Worm (Caenorhabditis elegans): ENCODE results near the gene mkk-4.

The mkk-4 gene

DNA sequence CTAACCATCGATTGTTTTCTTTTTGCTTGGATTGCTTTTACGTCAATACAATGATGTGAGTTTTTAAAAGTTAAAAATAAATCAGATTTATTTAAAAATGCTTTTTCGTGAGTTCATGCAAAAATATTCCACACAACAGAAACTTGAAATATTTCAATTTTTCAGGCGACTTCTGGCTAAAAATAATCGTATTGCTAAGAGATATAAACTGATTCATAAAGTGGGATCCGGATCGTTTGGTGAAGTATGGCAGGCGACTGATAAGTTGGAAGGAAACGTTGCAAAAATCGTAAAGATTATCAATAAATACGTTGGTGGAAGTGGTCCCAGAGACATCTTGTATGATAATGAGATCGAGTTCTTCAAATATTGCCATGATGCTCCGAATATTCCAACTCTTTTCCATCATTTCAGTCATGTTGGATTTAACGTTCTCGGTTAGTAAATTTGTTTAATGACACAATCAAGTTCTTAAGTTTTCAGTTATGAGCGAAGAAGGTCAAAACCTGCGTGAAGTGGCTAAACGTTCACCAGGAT is 32.9 kb downstream of the mkk-4 start, which contains the start of gene ZC373.3:
TSS of gene ZC373.3 (plus strand) at position 51 of the 537 bp plus-strand sequence.
- no peak for TF ChIP-seq ceh-13 (GFP tag; optimal IDR thresholded peaks at IDR 0.05)

DNA sequence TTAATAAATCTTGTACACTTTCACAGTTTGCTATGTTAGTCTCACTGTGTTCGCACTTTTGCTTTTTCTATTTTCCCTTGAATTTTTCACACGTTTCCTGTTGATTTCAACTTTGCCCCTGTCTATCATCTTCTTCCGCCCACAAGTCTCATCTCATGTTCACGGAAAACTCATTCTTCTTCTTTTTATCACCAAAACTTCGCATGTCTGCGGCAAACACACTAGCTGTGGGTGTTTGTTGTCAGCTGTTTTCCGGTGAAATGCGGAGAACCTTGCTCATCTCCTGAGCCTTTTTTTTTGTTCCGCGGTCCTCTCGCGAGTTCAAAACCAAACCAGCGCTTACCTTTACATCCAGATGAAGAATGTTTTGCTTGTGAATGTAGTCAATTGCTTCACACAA is 40.8 kb downstream of the mkk-4 start:
- TF ChIP-seq hmbx-1 (tag; optimal IDR thresholded peaks at IDR 0.05): no peak
- TF ChIP-seq ama-1 (optimal IDR thresholded peaks at IDR 0.05): no peak
- no peak for TF ChIP-seq ets-7 (tag; optimal IDR thresholded peaks at IDR 0.05)
- TF ChIP-seq tbx-37 (GFP tag; conservative IDR thresholded peaks at IDR 0.05): no peak
- TF ChIP-seq ceh-36 (tag; optimal IDR thresholded peaks at IDR 0.05): no peak
- TF ChIP-seq tra-4 (tag; optimal IDR thresholded peaks at IDR 0.05): no peak
- no peak for TF ChIP-seq pes-1 (GFP tag; IDR thresholded peaks at IDR 0.05)
- no peak for TF ChIP-seq B0310.2 (tag; optimal IDR thresholded peaks at IDR 0.05)
- no peak for TF ChIP-seq flt-1 (GFP tag; IDR thresholded peaks at IDR 0.05)
- no peak for TF ChIP-seq F13C5.2 (tag; optimal IDR thresholded peaks at IDR 0.05)
- TF ChIP-seq aly-1 (tag; optimal IDR thresholded peaks at IDR 0.05): no peak
- TF ChIP-seq tbx-11 (GFP tag; IDR thresholded peaks at IDR 0.05): no peak
- TF ChIP-seq scrt-1 (GFP tag; IDR thresholded peaks at IDR 0.05): no peak
- no peak for TF ChIP-seq hmg-4 (GFP tag; optimal IDR thresholded peaks at IDR 0.05)

DNA sequence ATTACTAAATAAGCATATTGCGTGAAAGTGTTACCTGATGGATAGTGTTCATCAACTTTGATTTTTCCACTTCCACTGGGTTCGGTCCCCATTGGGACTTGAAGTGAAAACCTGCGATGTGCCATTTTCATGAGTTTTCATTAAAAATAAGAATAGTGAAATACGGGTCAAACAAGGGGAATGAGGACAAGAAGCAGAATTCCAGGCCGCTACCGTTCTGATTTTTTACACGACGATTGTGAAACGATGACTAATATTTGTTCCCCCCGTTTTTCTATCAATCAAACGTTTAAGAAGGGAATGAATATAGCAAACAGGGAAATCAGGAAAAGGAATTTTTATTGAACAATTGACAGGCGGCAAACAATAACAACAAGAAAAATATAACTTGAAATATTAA is 42.0 kb downstream of the mkk-4 start, which contains the start of gene mlck-1:
TSS of gene mlck-1 (minus strand) at position 101 of the 400 bp plus-strand sequence.
- TF ChIP-seq ceh-36 (tag; optimal IDR thresholded peaks at IDR 0.05) (no peak), pes-1 (GFP tag; IDR thresholded peaks at IDR 0.05) (no peak), sea-1 (GFP tag; conservative IDR thresholded peaks at IDR 0.05) (no peak), hmbx-1 (tag; optimal IDR thresholded peaks at IDR 0.05) (no peak), tbx-11 (GFP tag; IDR thresholded peaks at IDR 0.05) (no peak), B0310.2 (tag; optimal IDR thresholded peaks at IDR 0.05) (no peak), ama-1 (optimal IDR thresholded peaks at IDR 0.05) (no peak), ceh-13 (GFP tag; optimal IDR thresholded peaks at IDR 0.05) (no peak), aly-1 (tag; optimal IDR thresholded peaks at IDR 0.05) (no peak), tbx-37 (GFP tag; conservative IDR thresholded peaks at IDR 0.05) (no peak), hmg-4 (GFP tag; optimal IDR thresholded peaks at IDR 0.05) (no peak), tra-4 (tag; optimal IDR thresholded peaks at IDR 0.05) (no peak), ets-7 (tag; optimal IDR thresholded peaks at IDR 0.05) (no peak), F13C5.2 (tag; optimal IDR thresholded peaks at IDR 0.05) (no peak), flt-1 (GFP tag; IDR thresholded peaks at IDR 0.05) (no peak), hnd-1 (tag; optimal IDR thresholded peaks at IDR 0.05) (no peak), scrt-1 (GFP tag; IDR thresholded peaks at IDR 0.05) (no peak)

DNA sequence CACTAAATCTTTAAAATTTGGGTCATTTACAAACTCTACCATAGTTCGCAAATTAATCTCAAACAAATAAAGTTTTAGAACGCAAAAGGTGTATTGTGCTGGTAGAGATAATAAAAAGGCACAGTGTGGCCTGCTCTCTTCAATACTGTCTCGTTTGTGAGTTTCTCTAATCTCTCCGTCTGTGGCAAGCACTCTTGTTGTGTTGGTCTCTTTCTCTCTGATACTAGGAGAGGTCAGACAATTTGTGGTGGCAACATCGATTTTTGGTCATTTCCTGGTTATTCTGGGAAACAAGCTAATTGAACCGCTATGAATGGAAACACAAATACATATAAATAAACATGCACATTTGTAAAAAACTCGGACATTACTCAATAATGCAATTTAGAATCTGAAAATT is 46.6 kb downstream of the mkk-4 start, which contains the start of gene ZC373.5:
TSS of gene ZC373.5 (minus strand) at position 159 of the 400 bp plus-strand sequence.
- no peak for TF ChIP-seq pes-1 (GFP tag; IDR thresholded peaks at IDR 0.05)
- TF ChIP-seq sea-1 (GFP tag; conservative IDR thresholded peaks at IDR 0.05): no peak
- TF ChIP-seq hmg-4 (GFP tag; optimal IDR thresholded peaks at IDR 0.05): peak; percentile 43
- TF ChIP-seq ama-1 (optimal IDR thresholded peaks at IDR 0.05): no peak
- TF ChIP-seq tbx-37 (GFP tag; conservative IDR thresholded peaks at IDR 0.05): no peak
- TF ChIP-seq F13C5.2 (tag; optimal IDR thresholded peaks at IDR 0.05): no peak
- TF ChIP-seq ceh-13 (GFP tag; optimal IDR thresholded peaks at IDR 0.05): no peak

DNA sequence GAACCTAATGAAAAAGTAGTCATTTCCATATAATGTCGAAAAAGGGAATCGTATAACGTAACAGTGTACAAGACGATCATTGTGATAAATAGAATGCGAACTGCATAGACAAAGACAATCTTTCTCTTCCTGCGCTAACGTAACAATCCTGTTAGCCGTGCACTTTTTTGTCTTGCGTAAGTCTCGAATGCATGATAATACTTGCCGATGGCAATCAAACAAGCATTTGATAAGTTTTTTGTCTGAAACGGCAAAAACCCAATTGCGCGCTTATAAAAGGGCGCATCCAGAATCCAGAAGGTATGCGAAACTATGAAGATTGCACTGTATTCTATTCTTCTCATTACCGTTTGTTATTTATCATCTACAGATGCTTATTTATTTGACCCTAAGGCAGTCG is 47.3 kb downstream of the mkk-4 start, which contains the start of gene dao-4:
TSS of gene dao-4 (plus strand) at position 301 of the 400 bp plus-strand sequence.
- TF ChIP-seq flt-1 (GFP tag; IDR thresholded peaks at IDR 0.05) (no peak), B0310.2 (tag; optimal IDR thresholded peaks at IDR 0.05) (no peak), hmbx-1 (tag; optimal IDR thresholded peaks at IDR 0.05) (no peak), sea-1 (GFP tag; conservative IDR thresholded peaks at IDR 0.05) (no peak), aly-1 (tag; optimal IDR thresholded peaks at IDR 0.05) (no peak), ets-7 (tag; optimal IDR thresholded peaks at IDR 0.05) (no peak), tra-4 (tag; optimal IDR thresholded peaks at IDR 0.05) (no peak), scrt-1 (GFP tag; IDR thresholded peaks at IDR 0.05) (no peak), ama-1 (optimal IDR thresholded peaks at IDR 0.05) (no peak), F13C5.2 (tag; optimal IDR thresholded peaks at IDR 0.05) (no peak), ceh-13 (GFP tag; optimal IDR thresholded peaks at IDR 0.05) (no peak), ceh-36 (tag; optimal IDR thresholded peaks at IDR 0.05) (no peak), hnd-1 (tag; optimal IDR thresholded peaks at IDR 0.05) (no peak), tbx-37 (GFP tag; conservative IDR thresholded peaks at IDR 0.05) (no peak), pes-1 (GFP tag; IDR thresholded peaks at IDR 0.05) (no peak)

DNA sequence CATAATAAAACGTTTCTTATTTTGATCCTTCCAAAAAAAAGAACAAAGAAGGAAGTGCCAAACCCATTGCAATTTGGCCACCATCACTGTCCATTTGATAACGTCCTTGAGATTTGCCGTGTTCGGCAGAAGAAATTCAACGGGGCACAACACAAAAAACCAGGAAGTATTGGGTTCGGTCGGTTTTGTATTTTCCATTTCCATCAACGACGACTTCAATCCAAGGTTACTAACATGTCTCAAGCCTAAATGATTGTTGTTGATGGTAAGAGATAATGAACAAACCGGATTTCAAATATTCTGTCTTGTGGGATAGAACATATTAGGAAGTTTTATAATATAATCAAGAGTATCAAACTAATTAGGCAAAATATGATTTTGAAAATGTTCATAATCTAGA is 48.7 kb downstream of the mkk-4 start:
- TF ChIP-seq hmg-4 (GFP tag; optimal IDR thresholded peaks at IDR 0.05): no peak
- no peak for TF ChIP-seq ceh-13 (GFP tag; optimal IDR thresholded peaks at IDR 0.05)
- no peak for TF ChIP-seq scrt-1 (GFP tag; IDR thresholded peaks at IDR 0.05)
- TF ChIP-seq hnd-1 (tag; optimal IDR thresholded peaks at IDR 0.05): no peak
- no peak for TF ChIP-seq ets-7 (tag; optimal IDR thresholded peaks at IDR 0.05)
- TF ChIP-seq tbx-11 (GFP tag; IDR thresholded peaks at IDR 0.05): no peak

DNA sequence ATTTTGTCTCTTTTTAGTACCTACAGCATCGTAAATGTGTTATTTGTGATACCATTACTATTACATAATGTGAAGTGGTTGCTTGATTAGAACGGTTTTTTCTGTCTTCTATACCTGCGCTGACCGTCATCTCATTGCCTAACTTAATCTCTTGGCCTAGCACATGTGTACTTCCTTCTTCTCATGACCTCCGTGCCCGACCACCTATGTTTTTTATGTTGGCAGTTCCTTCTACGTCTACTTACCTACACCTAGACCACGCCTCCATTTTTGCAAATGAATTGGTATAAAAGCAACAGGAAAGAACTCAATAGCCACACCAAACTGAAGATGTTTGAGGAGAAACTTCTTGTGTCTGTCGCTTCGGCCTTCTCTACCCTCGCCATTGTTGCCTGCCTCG is 49.6 kb downstream of the mkk-4 start, which contains the start of gene col-176:
TSS of gene col-176 (plus strand) at position 301 of the 400 bp plus-strand sequence.
- no peak for TF ChIP-seq sea-1 (GFP tag; conservative IDR thresholded peaks at IDR 0.05)
- TF ChIP-seq hmg-4 (GFP tag; optimal IDR thresholded peaks at IDR 0.05): no peak
- TF ChIP-seq scrt-1 (GFP tag; IDR thresholded peaks at IDR 0.05): no peak
- TF ChIP-seq ceh-13 (GFP tag; optimal IDR thresholded peaks at IDR 0.05): no peak
- TF ChIP-seq ceh-36 (tag; optimal IDR thresholded peaks at IDR 0.05): no peak
- TF ChIP-seq B0310.2 (tag; optimal IDR thresholded peaks at IDR 0.05): no peak
- no peak for TF ChIP-seq ama-1 (optimal IDR thresholded peaks at IDR 0.05)
- no peak for TF ChIP-seq pes-1 (GFP tag; IDR thresholded peaks at IDR 0.05)
- TF ChIP-seq tbx-11 (GFP tag; IDR thresholded peaks at IDR 0.05): no peak

DNA sequence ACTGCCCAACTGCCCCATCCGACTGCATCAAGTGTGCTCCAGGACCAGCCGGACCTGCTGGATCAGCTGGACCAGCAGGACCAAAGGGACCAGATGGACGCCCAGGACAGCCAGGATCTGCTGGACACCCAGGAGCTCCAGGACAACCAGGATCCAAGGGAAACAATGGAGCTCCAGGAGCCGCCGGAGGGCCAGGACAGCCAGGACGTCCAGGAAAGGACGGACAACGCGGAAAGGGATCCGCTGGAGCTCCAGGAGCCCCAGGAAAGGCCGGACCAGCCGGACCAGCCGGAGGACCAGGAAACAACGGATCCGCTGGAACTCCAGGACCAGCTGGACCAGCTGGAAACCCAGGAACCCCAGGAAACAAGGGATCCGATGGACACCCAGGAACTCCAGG is 50.4 kb downstream of the mkk-4 start:
- TF ChIP-seq hnd-1 (tag; optimal IDR thresholded peaks at IDR 0.05) (no peak), tbx-37 (GFP tag; conservative IDR thresholded peaks at IDR 0.05) (no peak), hmbx-1 (tag; optimal IDR thresholded peaks at IDR 0.05) (no peak), ets-7 (tag; optimal IDR thresholded peaks at IDR 0.05) (no peak)

Data from whole organism, early embryonic.